Fruit fly (Drosophila melanogaster) whole organism, prepupa: ENCODE data around the gene CG2818.

Experiments
- Blimp-1 ChIP-seq: fragments of 200-800 bp; sonication (Bioruptor generic); optimal IDR thresholded peaks from 3 replicates; lab custom pipeline; 2017; ENCODE audit warnings: missing biosample characterization, missing genetic modification characterization, mild to moderate bottlenecking, moderate library complexity, missing genetic modification reagents
- CG10631 ChIP-seq: fragments of 200-800 bp; sonication (Bioruptor generic); optimal IDR thresholded peaks from 2 replicates; lab custom pipeline; 2016; ENCODE audit warnings: missing biosample characterization, missing genetic modification characterization
- CG10669 ChIP-seq: fragments of 200-800 bp; sonication (Bioruptor generic); optimal IDR thresholded peaks from 3 replicates; lab custom pipeline; 2018; ENCODE audit warnings: missing biosample characterization, mild to moderate bottlenecking, missing genetic modification characterization, moderate library complexity
- CG11294 ChIP-seq: fragments of 200-800 bp; sonication (Bioruptor generic); IDR thresholded peaks from 2 replicates; pipeline ENCODE4 v1.3.6; 2022; ENCODE audit warnings: missing biosample characterization, missing genetic modification characterization
- CG11762 ChIP-seq: fragments of 200-800 bp; sonication (Bioruptor generic); optimal IDR thresholded peaks from 3 replicates; lab custom pipeline; 2016; ENCODE audit warnings: missing biosample characterization, missing genetic modification characterization; ENCODE audit not compliant: insufficient read depth
- CG1621 ChIP-seq: fragments of 200-800 bp; sonication (Bioruptor generic); optimal IDR thresholded peaks from 3 replicates; lab custom pipeline; 2018; ENCODE audit warnings: missing biosample characterization, mild to moderate bottlenecking, missing genetic modification characterization
- CG16779 ChIP-seq: fragments of 200-800 bp; sonication (Bioruptor generic); optimal IDR thresholded peaks from 3 replicates; lab custom pipeline; 2017; ENCODE audit warnings: missing biosample characterization, mild to moderate bottlenecking, missing genetic modification characterization
- CG32006 ChIP-seq: fragments of 200-800 bp; sonication (Bioruptor generic); optimal IDR thresholded peaks from 3 replicates; lab custom pipeline; 2017; ENCODE audit warnings: missing biosample characterization, mild to moderate bottlenecking, missing genetic modification characterization
- CG4318 ChIP-seq: fragments of 200-800 bp; sonication (Bioruptor generic); optimal IDR thresholded peaks from 3 replicates; lab custom pipeline; 2017; ENCODE audit warnings: missing biosample characterization, mild to moderate bottlenecking, missing genetic modification characterization
- CG6163 ChIP-seq: fragments of 200-800 bp; sonication (Bioruptor generic); IDR thresholded peaks from 3 replicates; pipeline ENCODE4 v1.3.6; 2022; ENCODE audit warnings: missing biosample characterization, missing genetic modification characterization
- CG6276 ChIP-seq: fragments of 200-800 bp; sonication (Bioruptor generic); optimal IDR thresholded peaks from 2 replicates; lab custom pipeline; 2017; ENCODE audit warnings: missing biosample characterization, mild to moderate bottlenecking, missing genetic modification characterization
- CG6808 ChIP-seq: fragments of 200-800 bp; sonication (Bioruptor generic); optimal IDR thresholded peaks from 3 replicates; lab custom pipeline; 2017; ENCODE audit warnings: missing biosample characterization, missing genetic modification characterization, mild to moderate bottlenecking, moderate library complexity, missing genetic modification reagents
- CG7368 ChIP-seq: fragments of 200-800 bp; sonication (Bioruptor generic); optimal IDR thresholded peaks from 3 replicates; lab custom pipeline; 2016; ENCODE audit warnings: missing biosample characterization, missing genetic modification characterization
- CG8319 ChIP-seq: fragments of 200-800 bp; sonication (Bioruptor generic); optimal IDR thresholded peaks from 3 replicates; lab custom pipeline; 2016; ENCODE audit warnings: missing biosample characterization, missing genetic modification characterization
- CG8632 ChIP-seq: fragments of 200-800 bp; sonication (Bioruptor generic); optimal IDR thresholded peaks from 3 replicates; lab custom pipeline; 2016; ENCODE audit warnings: missing biosample characterization, missing genetic modification characterization
- CG9139 ChIP-seq: fragments of 200-800 bp; sonication (Bioruptor generic); optimal IDR thresholded peaks from 3 replicates; lab custom pipeline; 2017; ENCODE audit warnings: missing biosample characterization, mild to moderate bottlenecking, missing genetic modification characterization
- Eip78C ChIP-seq: fragments of 200-800 bp; sonication (Bioruptor generic); peaks from one replicate; lab custom pipeline; 2016; ENCODE audit warnings: missing biosample characterization, missing genetic modification characterization
- Ets21C ChIP-seq: fragments of 200-800 bp; sonication (Bioruptor generic); optimal IDR thresholded peaks from 3 replicates; lab custom pipeline; 2016; ENCODE audit warnings: missing biosample characterization, missing genetic modification characterization
- Ets96B ChIP-seq: fragments of 200-800 bp; optimal IDR thresholded peaks from 2 replicates; lab custom pipeline; 2019; ENCODE audit warnings: missing biosample characterization, mild to moderate bottlenecking, missing genetic modification characterization, moderate library complexity
- Hr38 ChIP-seq: sonication (Bioruptor generic); optimal IDR thresholded peaks from 2 replicates; lab custom pipeline; 2016; ENCODE audit warnings: missing biosample characterization, missing genetic modification characterization
- Hr39 ChIP-seq: fragments of 200-800 bp; sonication (Bioruptor generic); optimal IDR thresholded peaks from 2 replicates; lab custom pipeline; 2016; ENCODE audit warnings: missing biosample characterization, missing genetic modification characterization
- Hr4 ChIP-seq: fragments of 200-800 bp; sonication (Bioruptor generic); optimal IDR thresholded peaks from 3 replicates; lab custom pipeline; 2016; ENCODE audit warnings: missing biosample characterization, missing genetic modification characterization
- Lpt ChIP-seq: fragments of 200-800 bp; sonication (Bioruptor generic); optimal IDR thresholded peaks from 3 replicates; lab custom pipeline; 2016; ENCODE audit warnings: missing biosample characterization, missing genetic modification characterization
- Met ChIP-seq: fragments of 200-800 bp; sonication (Bioruptor generic); optimal IDR thresholded peaks from 3 replicates; lab custom pipeline; 2016; ENCODE audit warnings: missing biosample characterization, missing genetic modification characterization
- OdsH ChIP-seq: fragments of 200-800 bp; sonication (Bioruptor generic); optimal IDR thresholded peaks from 3 replicates; lab custom pipeline; 2016; ENCODE audit warnings: missing biosample characterization, missing genetic modification characterization
- dac ChIP-seq: fragments of 200-800 bp; sonication (Bioruptor generic); optimal IDR thresholded peaks from 2 replicates; lab custom pipeline; 2017; ENCODE audit warnings: missing biosample characterization, mild to moderate bottlenecking, missing genetic modification characterization
- eg ChIP-seq: fragments of 200-800 bp; sonication (Bioruptor generic); IDR thresholded peaks from 3 replicates; pipeline ENCODE4 v1.3.6; 2022; ENCODE audit warnings: missing biosample characterization, missing genetic modification characterization
- fd85E ChIP-seq: fragments of 200-800 bp; sonication (Bioruptor generic); optimal IDR thresholded peaks from 3 replicates; lab custom pipeline; 2016; ENCODE audit warnings: missing biosample characterization, missing genetic modification characterization
- lz ChIP-seq: fragments of 200-800 bp; sonication (Bioruptor generic); optimal IDR thresholded peaks from 3 replicates; lab custom pipeline; 2016; ENCODE audit warnings: missing biosample characterization, missing genetic modification characterization
- pdm3 ChIP-seq: fragments of 200-800 bp; sonication (Bioruptor generic); optimal IDR thresholded peaks from 3 replicates; lab custom pipeline; 2016; ENCODE audit warnings: missing biosample characterization, missing genetic modification characterization
- spab ChIP-seq: fragments of 200-800 bp; sonication (Bioruptor generic); optimal IDR thresholded peaks from 2 replicates; lab custom pipeline; 2017; ENCODE audit warnings: missing biosample characterization, mild to moderate bottlenecking, missing genetic modification characterization, missing genetic modification reagents
- ss ChIP-seq, 2 experiments: fragments of 200-800 bp; sonication (Bioruptor generic); optimal IDR thresholded peaks; 2 replicates in 1 of 2; 3 replicates in 1 of 2; lab custom pipeline; 2017 to 2018; ENCODE audit warnings: mild to moderate bottlenecking in 2 of 2, missing biosample characterization in 2 of 2, missing genetic modification characterization in 2 of 2, moderate library complexity in 1 of 2
- svp ChIP-seq: fragments of 200-800 bp; sonication (Bioruptor generic); peaks from one replicate; lab custom pipeline; 2016; ENCODE audit warnings: missing biosample characterization, missing genetic modification characterization
- vri ChIP-seq: fragments of 200-800 bp; sonication (Bioruptor generic); optimal IDR thresholded peaks from 3 replicates; lab custom pipeline; 2016; ENCODE audit warnings: missing biosample characterization, mild to moderate bottlenecking, missing genetic modification characterization

CG2818 gene

DNA sequence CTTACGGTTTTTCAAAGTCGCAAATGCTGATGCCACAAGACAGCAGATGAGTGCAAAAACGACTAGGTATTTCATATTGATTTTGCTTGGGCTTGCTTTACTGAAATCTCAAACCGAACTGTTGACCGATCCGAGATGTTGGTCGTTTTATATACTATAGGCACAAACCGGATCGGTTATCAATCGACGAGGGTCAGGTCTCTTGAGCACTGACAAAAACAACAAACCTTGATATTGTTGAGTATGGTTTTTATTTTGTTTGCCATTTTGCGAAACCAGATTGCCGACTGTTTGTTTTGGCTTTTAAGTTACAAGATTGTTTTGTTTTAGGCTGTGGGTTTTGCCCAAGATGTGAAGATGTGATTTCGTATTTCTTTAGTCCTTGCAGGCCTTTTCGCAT lies 20.7 kb upstream of the CG2818 start, which contains the start of gene CG16704:
Gene CG16704 (minus strand): TSS at position 122 of the 400 bp plus-strand sequence.
- TF ChIP-seq Met (GFP tag; lab: Kevin White, UChicago) (no peak), lz (no peak), ss (GFP tag; optimal IDR thresholded peaks at IDR 0.05; lab: Kevin White, UChicago) (peak in 1 of 2 experiments; percentile 2), svp (GFP tag; lab: Kevin White, UChicago) (peak; percentile 96), CG6276 (no peak), CG1621 (peak; percentile 2), Hr38 (GFP tag; lab: Kevin White, UChicago) (no peak), CG11762 (GFP tag; lab: Kevin White, UChicago) (no peak), CG4318 (GFP tag; lab: Kevin White, UChicago) (no peak), CG6163 (GFP tag; lab: Robert Waterston, UW) (no peak), vri (GFP tag; lab: Kevin White, UChicago) (no peak), spab (GFP tag; lab: Kevin White, UChicago) (no peak), CG6808 (GFP tag; lab: Kevin White, UChicago) (no peak), pdm3 (GFP tag; lab: Kevin White, UChicago) (no peak), CG7368 (GFP tag; lab: Kevin White, UChicago) (no peak), Hr4 (GFP tag; lab: Kevin White, UChicago) (no peak), Eip78C (GFP tag; lab: Kevin White, UChicago) (no peak), dac (GFP tag; lab: Kevin White, UChicago) (no peak), eg (no peak)

dm6 chr2L:3693082-3693481 lies 20.1 kb upstream of the CG2818 start, which contains the start of gene CG3513:
CG3513 (minus strand) TSS chr2L:3693182.
- TF ChIP-seq eg (no peak), CG6276 (no peak), OdsH (GFP tag; lab: Kevin White, UChicago) (no peak), Lpt (GFP tag; lab: Kevin White, UChicago) (no peak), CG10669 (GFP tag; lab: Kevin White, UChicago) (no peak), Blimp-1 (GFP tag; lab: Kevin White, UChicago) (no peak), CG11294 (GFP tag; lab: Robert Waterston, UW) (no peak), Hr39 (GFP tag; lab: Kevin White, UChicago) (no peak), CG32006 (GFP tag; lab: Kevin White, UChicago) (no peak), Met (GFP tag; lab: Kevin White, UChicago) (no peak), CG4318 (GFP tag; lab: Kevin White, UChicago) (no peak), CG8632 (GFP tag; lab: Kevin White, UChicago) (no peak), CG16779 (tag; lab: Kevin White, UChicago) (no peak), fd85E (no peak), CG6808 (GFP tag; lab: Kevin White, UChicago) (no peak), CG10631 (GFP tag; lab: Kevin White, UChicago) (no peak), dac (GFP tag; lab: Kevin White, UChicago) (no peak), Eip78C (GFP tag; lab: Kevin White, UChicago) (no peak), CG9139 (GFP tag; lab: Kevin White, UChicago) (no peak)

dm6 chr2L:3693805-3694204 lies 19.4 kb upstream of the CG2818 start, which contains the start of gene Acp24A4:
Acp24A4 (minus strand) TSS chr2L:3693905.
- no peak for TF ChIP-seq CG11294 (GFP tag; lab: Robert Waterston, UW)
- no peak for TF ChIP-seq Ets21C
- no peak for TF ChIP-seq lz
- no peak for TF ChIP-seq CG10669 (GFP tag; lab: Kevin White, UChicago)
- TF ChIP-seq CG8319 (GFP tag; lab: Kevin White, UChicago) = no peak

DNA sequence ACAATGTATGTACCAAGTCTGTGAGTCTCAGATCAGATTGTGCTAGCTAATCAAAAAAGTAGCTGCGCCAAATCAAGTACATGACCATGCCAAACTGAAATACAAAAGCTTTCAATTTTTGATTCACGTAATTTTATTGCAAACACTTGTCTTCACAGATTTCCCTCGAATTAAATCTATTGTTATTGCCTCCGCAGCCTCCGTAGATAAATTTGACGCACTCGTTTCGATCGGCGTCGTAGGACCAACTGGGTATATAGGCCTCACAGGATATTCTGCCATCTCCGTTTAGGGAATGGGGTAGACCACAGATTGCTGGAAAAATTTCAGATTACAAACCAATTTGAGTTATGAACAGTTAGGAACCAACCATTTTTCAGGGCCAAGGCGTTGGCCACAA lies 18.2 kb upstream of the CG2818 start, which contains the start of gene CG43165:
Gene CG43165 (minus strand): TSS at position 101 of the 400 bp plus-strand sequence.
- TF ChIP-seq Ets96B (tag; lab: Kevin White, UChicago) (no peak), Blimp-1 (GFP tag; lab: Kevin White, UChicago) (no peak)
